Fruit fly (Drosophila melanogaster) whole organism, embryonic: ENCODE results near the gene Rdh.
A peak's percentile ranks its signal among the peaks of the same experiment; 100 is the strongest.

Experiments
- BtbVII ChIP-seq: fragments of 200-800 bp; sonication (Bioruptor generic); optimal IDR thresholded peaks from 3 replicates; lab custom pipeline; 2017; ENCODE audit warnings: missing biosample characterization, mild to moderate bottlenecking, missing genetic modification characterization
- C15 ChIP-seq: fragments of 200-800 bp; sonication (Bioruptor generic); IDR thresholded peaks from 3 replicates; pipeline ENCODE4 v1.3.6; 2022; ENCODE audit warnings: missing biosample characterization, missing genetic modification characterization
- CG10274 ChIP-seq: fragments of 200-800 bp; sonication (Bioruptor generic); optimal IDR thresholded peaks from 3 replicates; lab custom pipeline; 2017; ENCODE audit warnings: missing biosample characterization, mild to moderate bottlenecking, missing genetic modification characterization
- CG12071 ChIP-seq: fragments of 200-800 bp; sonication (Bioruptor generic); optimal IDR thresholded peaks from 3 replicates; lab custom pipeline; 2018; ENCODE audit warnings: missing biosample characterization, mild to moderate bottlenecking, missing genetic modification characterization
- CG12299 ChIP-seq: fragments of 200-800 bp; sonication (Bioruptor generic); optimal IDR thresholded peaks from 2 replicates; lab custom pipeline; 2018; ENCODE audit warnings: missing biosample characterization, mild to moderate bottlenecking, missing genetic modification characterization
- CG14014 ChIP-seq: fragments of 200-800 bp; sonication (Bioruptor generic); IDR thresholded peaks from 2 replicates; pipeline ENCODE4 v1.3.6; 2022; ENCODE audit warnings: missing biosample characterization, missing genetic modification characterization
- CG1529 ChIP-seq: fragments of 200-800 bp; sonication (Bioruptor generic); optimal IDR thresholded peaks from 3 replicates; lab custom pipeline; 2018; ENCODE audit warnings: missing biosample characterization, missing genetic modification characterization
- CG15601 ChIP-seq: fragments of 200-800 bp; sonication (Bioruptor generic); optimal IDR thresholded peaks from 3 replicates; lab custom pipeline; 2019; ENCODE audit warnings: missing biosample characterization, mild to moderate bottlenecking, missing genetic modification characterization, moderate library complexity
- CG1792 ChIP-seq: fragments of 200-800 bp; sonication (Bioruptor generic); optimal IDR thresholded peaks from 2 replicates; lab custom pipeline; 2016; ENCODE audit warnings: missing biosample characterization, missing genetic modification characterization
- CG18262 ChIP-seq: fragments of 200-800 bp; optimal IDR thresholded peaks from 3 replicates; lab custom pipeline; 2019; ENCODE audit warnings: missing biosample characterization, mild to moderate bottlenecking, missing genetic modification characterization, moderate library complexity
- CG18619 ChIP-seq: fragments of 200-800 bp; sonication (Bioruptor generic); optimal IDR thresholded peaks from 3 replicates; lab custom pipeline; 2017; ENCODE audit warnings: missing biosample characterization, mild to moderate bottlenecking, missing genetic modification characterization
- CG32767 ChIP-seq: fragments of 200-800 bp; sonication (Bioruptor generic); IDR thresholded peaks from 2 replicates; pipeline ENCODE4 v1.3.6; 2022; ENCODE audit warnings: missing biosample characterization, missing genetic modification characterization
- CG33213 ChIP-seq: fragments of 200-800 bp; sonication (Bioruptor generic); optimal IDR thresholded peaks from 3 replicates; lab custom pipeline; 2016; ENCODE audit warnings: missing biosample characterization, missing genetic modification characterization
- CG6654 ChIP-seq: fragments of 200-800 bp; sonication (Bioruptor generic); optimal IDR thresholded peaks from 2 replicates; lab custom pipeline; 2017; ENCODE audit warnings: missing biosample characterization, mild to moderate bottlenecking, missing genetic modification characterization
- CG7556 ChIP-seq: fragments of 200-800 bp; sonication (Bioruptor generic); optimal IDR thresholded peaks from 2 replicates; lab custom pipeline; 2017; ENCODE audit warnings: missing biosample characterization, mild to moderate bottlenecking, missing genetic modification characterization
- CG8765 ChIP-seq: fragments of 200-800 bp; sonication (Bioruptor generic); IDR thresholded peaks from 2 replicates; pipeline ENCODE4 v1.3.6; 2022; ENCODE audit warnings: missing biosample characterization, missing genetic modification characterization
- CoRest ChIP-seq: fragments of 200-800 bp; sonication (Bioruptor generic); optimal IDR thresholded peaks from 3 replicates; lab custom pipeline; 2018; ENCODE audit warnings: missing biosample characterization, mild to moderate bottlenecking, missing genetic modification characterization, moderate library complexity
- Deaf1 ChIP-seq: fragments of 200-800 bp; optimal IDR thresholded peaks from 3 replicates; lab custom pipeline; 2019; ENCODE audit warnings: missing biosample characterization, mild to moderate bottlenecking, missing genetic modification characterization, moderate library complexity
- Dp ChIP-seq: fragments of 200-800 bp; sonication (Bioruptor generic); optimal IDR thresholded peaks from 2 replicates; lab custom pipeline; 2018; ENCODE audit warnings: missing biosample characterization, mild to moderate bottlenecking, missing genetic modification characterization, moderate library complexity
- Dref ChIP-seq: fragments of 200-800 bp; sonication (Bioruptor generic); IDR thresholded peaks from 2 replicates; pipeline ENCODE4 v1.3.6; 2022; ENCODE audit warnings: missing biosample characterization, missing genetic modification characterization
- Med ChIP-seq: fragments of 200-800 bp; sonication (Bioruptor generic); peaks from one replicate; lab custom pipeline; 2016; ENCODE audit warnings: missing biosample characterization, missing genetic modification characterization, mild to moderate bottlenecking, inconsistent platforms, moderate library complexity
- Neu2 ChIP-seq: fragments of 200-800 bp; sonication (Bioruptor generic); optimal IDR thresholded peaks from 3 replicates; lab custom pipeline; 2016; ENCODE audit warnings: missing biosample characterization, missing genetic modification characterization, borderline replicate concordance
- Poxn ChIP-seq: fragments of 200-800 bp; sonication (Bioruptor generic); IDR thresholded peaks from 2 replicates; pipeline ENCODE4 v1.3.6; 2022; ENCODE audit warnings: missing biosample characterization, missing genetic modification characterization
- Sin3A ChIP-seq: fragments of >200 bp; optimal IDR thresholded peaks from 2 replicates; lab custom pipeline; 2018
- ab ChIP-seq: fragments of 200-800 bp; sonication (Bioruptor generic); optimal IDR thresholded peaks from 2 replicates; lab custom pipeline; 2016; ENCODE audit warnings: missing biosample characterization, missing genetic modification characterization
- ara ChIP-seq: fragments of 200-800 bp; sonication (Bioruptor generic); IDR thresholded peaks from 2 replicates; pipeline ENCODE4 v1.3.6; 2022; ENCODE audit warnings: missing biosample characterization, missing genetic modification characterization
- bsh ChIP-seq, 2 experiments: fragments of 200-800 bp; sonication (Bioruptor generic); optimal IDR thresholded peaks; 2 replicates each; lab custom pipeline; 2017 to 2018; ENCODE audit warnings: mild to moderate bottlenecking in 2 of 2, missing biosample characterization in 2 of 2, missing genetic modification characterization in 2 of 2, moderate library complexity in 1 of 2
- crol ChIP-seq: fragments of 200-800 bp; sonication (Bioruptor generic); IDR thresholded peaks from 2 replicates; pipeline ENCODE4 v1.3.6; 2022; ENCODE audit warnings: missing biosample characterization, missing genetic modification characterization
- en ChIP-seq: fragments of 200-800 bp; sonication (Bioruptor generic); optimal IDR thresholded peaks from 2 replicates; lab custom pipeline; 2016; ENCODE audit warnings: missing biosample characterization, missing genetic modification characterization
- fd64A ChIP-seq: fragments of 200-800 bp; sonication (Bioruptor generic); optimal IDR thresholded peaks from 3 replicates; lab custom pipeline; 2018; ENCODE audit warnings: missing biosample characterization, mild to moderate bottlenecking, missing genetic modification characterization
- fru ChIP-seq: fragments of >200 bp; optimal IDR thresholded peaks from 2 replicates; lab custom pipeline; 2017
- knrl ChIP-seq: fragments of 200-800 bp; sonication (Bioruptor generic); IDR thresholded peaks from 3 replicates; pipeline ENCODE4 v1.3.6; 2022; ENCODE audit warnings: missing biosample characterization, missing genetic modification characterization; ENCODE audit not compliant: partially characterized antibody
- lab ChIP-seq: fragments of 200-800 bp; sonication (Bioruptor generic); optimal IDR thresholded peaks from 3 replicates; lab custom pipeline; 2017; ENCODE audit warnings: missing biosample characterization, missing genetic modification characterization, mild to moderate bottlenecking, moderate library complexity, missing genetic modification reagents
- lbe ChIP-seq: fragments of 200-800 bp; sonication (Bioruptor generic); optimal IDR thresholded peaks from 2 replicates; lab custom pipeline; 2016; ENCODE audit warnings: missing biosample characterization, mild to moderate bottlenecking, missing genetic modification characterization
- lmd ChIP-seq: fragments of 200-800 bp; sonication (Bioruptor generic); IDR thresholded peaks from 2 replicates; pipeline ENCODE4 v1.3.6; 2022; ENCODE audit warnings: missing biosample characterization, missing genetic modification characterization
- nmo ChIP-seq: fragments of 200-800 bp; sonication (Bioruptor generic); optimal IDR thresholded peaks from 2 replicates; lab custom pipeline; 2018; ENCODE audit warnings: missing biosample characterization, mild to moderate bottlenecking, missing genetic modification characterization, moderate library complexity
- odd ChIP-seq: fragments of 200-800 bp; sonication (Bioruptor generic); optimal IDR thresholded peaks from 2 replicates; lab custom pipeline; 2017; ENCODE audit warnings: missing biosample characterization, mild to moderate bottlenecking, missing genetic modification characterization
- pfk ChIP-seq: fragments of 200-800 bp; sonication (Bioruptor generic); optimal IDR thresholded peaks from 2 replicates; lab custom pipeline; 2018; ENCODE audit warnings: missing biosample characterization, mild to moderate bottlenecking, missing genetic modification characterization, moderate library complexity
- pita ChIP-seq: fragments of 200-800 bp; sonication (Bioruptor generic); optimal IDR thresholded peaks from 2 replicates; lab custom pipeline; 2017; ENCODE audit warnings: missing biosample characterization, mild to moderate bottlenecking, missing genetic modification characterization
- pnt ChIP-seq: fragments of 200-800 bp; sonication (Bioruptor generic); optimal IDR thresholded peaks from 3 replicates; lab custom pipeline; 2016; ENCODE audit warnings: missing biosample characterization, missing genetic modification characterization
- pros ChIP-seq: fragments of 200-800 bp; sonication (Bioruptor generic); optimal IDR thresholded peaks from 3 replicates; lab custom pipeline; 2019; ENCODE audit warnings: missing biosample characterization, mild to moderate bottlenecking, missing genetic modification characterization, moderate library complexity
- pum ChIP-seq: fragments of 200-800 bp; sonication (Bioruptor generic); optimal IDR thresholded peaks from 2 replicates; lab custom pipeline; 2016; ENCODE audit warnings: missing biosample characterization, missing genetic modification characterization
- sc ChIP-seq, 3 experiments: fragments of >200 bp in 2 of 3; fragments of 200-800 bp in 1 of 3; sonication (Bioruptor generic) in 1 of 3; optimal IDR thresholded peaks; 2 replicates in 2 of 3; 3 replicates in 1 of 3; lab custom pipeline; 2017; ENCODE audit warnings: mild to moderate bottlenecking in 1 of 3, missing biosample characterization in 1 of 3, missing genetic modification characterization in 1 of 3, missing genetic modification reagents in 1 of 3
- slou ChIP-seq: fragments of 200-800 bp; sonication (Bioruptor generic); optimal IDR thresholded peaks from 3 replicates; lab custom pipeline; 2016; ENCODE audit warnings: missing biosample characterization, missing genetic modification characterization
- so ChIP-seq: fragments of 200-800 bp; sonication (Bioruptor generic); IDR thresholded peaks from 3 replicates; pipeline ENCODE4 v1.3.6; 2022; ENCODE audit warnings: missing biosample characterization, missing genetic modification characterization
- sqz ChIP-seq: fragments of 200-800 bp; sonication (Bioruptor generic); optimal IDR thresholded peaks from 3 replicates; lab custom pipeline; 2018; ENCODE audit warnings: missing biosample characterization, mild to moderate bottlenecking, missing genetic modification characterization
- trh ChIP-seq: fragments of 200-800 bp; sonication (Bioruptor generic); optimal IDR thresholded peaks from 2 replicates; lab custom pipeline; 2016; ENCODE audit warnings: missing biosample characterization, missing genetic modification characterization
- tup ChIP-seq: fragments of 200-800 bp; sonication (Bioruptor generic); optimal IDR thresholded peaks from 2 replicates; lab custom pipeline; 2016; ENCODE audit warnings: missing biosample characterization, mild to moderate bottlenecking, missing genetic modification characterization, moderate library complexity
- zf30C ChIP-seq: fragments of 200-800 bp; sonication (Bioruptor generic); optimal IDR thresholded peaks from 3 replicates; lab custom pipeline; 2018; ENCODE audit warnings: missing biosample characterization, mild to moderate bottlenecking, missing genetic modification characterization

Gene Rdh

DNA sequence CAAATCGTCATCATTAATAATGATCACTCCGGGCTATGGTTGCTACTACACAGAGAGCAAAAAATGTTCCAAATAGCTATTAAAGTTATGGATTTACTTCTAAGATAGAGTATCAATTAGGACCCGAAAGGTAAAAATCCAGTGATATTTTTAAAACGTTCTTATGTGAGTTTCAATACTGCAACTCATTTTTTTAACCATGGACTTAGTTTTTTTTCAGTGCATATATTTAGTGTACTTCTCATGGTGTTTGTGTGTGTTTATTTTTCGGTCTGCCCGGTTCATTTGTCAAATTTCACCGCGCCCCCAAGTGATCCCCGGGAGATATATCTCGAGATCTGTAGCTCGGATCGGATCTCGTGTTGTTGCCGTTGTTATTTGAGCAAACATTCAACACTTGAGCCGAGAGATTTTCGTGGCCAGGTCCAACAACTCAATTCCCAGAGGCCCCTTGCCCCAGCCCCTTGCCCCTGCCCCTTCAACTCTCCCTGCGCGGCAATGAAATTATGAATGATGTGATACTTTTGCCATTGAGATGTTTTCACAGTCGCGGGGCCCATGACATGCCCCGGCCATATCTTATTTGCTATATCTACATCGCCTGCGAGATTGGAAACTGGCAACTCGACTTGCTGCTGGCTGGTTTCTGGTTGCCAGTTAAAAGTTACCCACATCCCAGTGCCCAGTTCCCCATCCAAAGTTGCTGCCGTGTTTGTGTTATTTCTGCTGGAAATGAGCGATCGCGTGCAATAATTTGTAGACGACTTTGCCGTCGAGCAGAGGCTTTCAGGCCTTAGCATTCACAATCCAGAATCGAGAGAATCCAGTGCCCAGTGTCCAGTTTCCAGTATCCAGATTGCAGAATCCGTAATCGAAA lies 37.5 kb downstream of the Rdh start (continued):
- TF ChIP-seq Poxn (no peak), sqz (GFP tag; lab: Kevin White, UChicago) (peak; percentile 21), BtbVII (GFP tag; lab: Kevin White, UChicago) (no peak), Dp (GFP tag; lab: Kevin White, UChicago) (no peak), trh (GFP tag; lab: Kevin White, UChicago) (peak; percentile 40), fd64A (GFP tag; lab: Kevin White, UChicago) (peak; percentile 27), lab (peak; percentile 37), CG12299 (no peak), CG10274 (GFP tag; lab: Kevin White, UChicago) (no peak), CG32767 (GFP tag; lab: Robert Waterston, UW) (no peak), Deaf1 (tag; lab: Kevin White, UChicago) (peak; percentile 21), CG7556 (GFP tag; lab: Kevin White, UChicago) (peak; percentile 58), knrl (GFP tag; lab: Robert Waterston, UW) (no peak), crol (GFP tag; lab: Robert Waterston, UW) (peak; percentile 81), pnt (no peak), fru (no peak), pfk (GFP tag; lab: Kevin White, UChicago) (no peak), bsh (GFP tag; optimal IDR thresholded peaks at IDR 0.05; lab: Kevin White, UChicago) (peak in 1 of 2 experiments; percentile 88), nmo (GFP tag; lab: Kevin White, UChicago) (peak; percentile 85), pum (GFP tag; lab: Kevin White, UChicago) (no peak), Dref (no peak), lbe (GFP tag; lab: Kevin White, UChicago) (no peak), ab (GFP tag; lab: Kevin White, UChicago) (no peak), Sin3A (lab: Kevin White, UChicago) (no peak), Med (GFP tag; lab: Kevin White, UChicago) (peak; percentile 92), CG14014 (GFP tag; lab: Robert Waterston, UW) (no peak), pros (GFP tag; lab: Kevin White, UChicago) (no peak), CG33213 (GFP tag; lab: Kevin White, UChicago) (peak; percentile 62), C15 (no peak), tup (GFP tag; lab: Kevin White, UChicago) (peak; percentile 3), CoRest (tag; lab: Kevin White, UChicago) (peak; percentile 72), lmd (GFP tag; lab: Robert Waterston, UW) (peak; percentile 52), CG18619 (peak; percentile 43), CG12071 (GFP tag; lab: Kevin White, UChicago) (peak; percentile 22), odd (peak; percentile 33), ara (GFP tag; lab: Robert Waterston, UW) (peak; percentile 67), CG15601 (tag; lab: Kevin White, UChicago) (peak; percentile 74), CG6654 (GFP tag; lab: Kevin White, UChicago) (peak; percentile 37), slou (no peak), CG8765 (GFP tag; lab: Robert Waterston, UW) (peak; percentile 22), zf30C (GFP tag; lab: Kevin White, UChicago) (peak; percentile 75), sc (optimal IDR thresholded peaks at IDR 0.05; lab: Kevin White, UChicago) (no peak), sc (GFP tag; optimal IDR thresholded peaks at IDR 0.05; lab: Kevin White, UChicago) (peak; percentile 54), CG18262 (tag; lab: Kevin White, UChicago) (peak; percentile 83), en (GFP tag; lab: Kevin White, UChicago) (peak; percentile 28), Neu2 (GFP tag; lab: Kevin White, UChicago) (no peak), pita (no peak), so (GFP tag; lab: Robert Waterston, UW) (peak; percentile 43; the same call in 1 of the 3 replicates), CG1529 (GFP tag; lab: Kevin White, UChicago) (peak; percentile 62), CG1792 (GFP tag; lab: Kevin White, UChicago) (peak; percentile 34)
